Worm (Caenorhabditis elegans) whole organism, late embryonic: ENCODE data around the gene marc-5.

ENCODE experiments used
- C08G9.2 ChIP-seq: sonication (generic microtip); optimal IDR thresholded peaks from 2 replicates; lab custom pipeline; 2016; ENCODE audit warnings: mild to moderate bottlenecking, missing genetic modification characterization, moderate library complexity, missing compliant biosample characterization
- C38D4.7 ChIP-seq: fragments of 200-800 bp; sonication (Bioruptor generic); optimal IDR thresholded peaks from 2 replicates; lab custom pipeline; 2018; ENCODE audit warnings: mild to moderate bottlenecking, missing genetic modification characterization, moderate library complexity, missing compliant biosample characterization
- T23F11.4 ChIP-seq: fragments of 200-800 bp; sonication (Bioruptor generic); optimal IDR thresholded peaks from 2 replicates; lab custom pipeline; 2018; ENCODE audit warnings: mild to moderate bottlenecking, missing genetic modification characterization, missing compliant biosample characterization
- Y22D7AL.16 ChIP-seq: sonication (generic microtip); optimal IDR thresholded peaks from 2 replicates; lab custom pipeline; 2016; ENCODE audit warnings: missing genetic modification characterization, missing compliant biosample characterization
- ahr-1 ChIP-seq: sonication (generic microtip); optimal IDR thresholded peaks from 2 replicates; lab custom pipeline; 2016; ENCODE audit warnings: missing genetic modification characterization, missing compliant biosample characterization
- ama-1 ChIP-seq: fragments of 150-350 bp; optimal IDR thresholded peaks from 2 replicates; lab custom pipeline; 2014
- ceh-14 ChIP-seq: sonication (generic microtip); optimal IDR thresholded peaks from 2 replicates; lab custom pipeline; 2016; ENCODE audit warnings: missing genotype, missing genetic modification characterization, missing compliant biosample characterization
- ceh-18 ChIP-seq: sonication (generic microtip); optimal IDR thresholded peaks from 2 replicates; lab custom pipeline; 2016; ENCODE audit warnings: missing genetic modification characterization, missing compliant biosample characterization
- ceh-24 ChIP-seq: sonication (generic microtip); optimal IDR thresholded peaks from 2 replicates; lab custom pipeline; 2016; ENCODE audit warnings: mild to moderate bottlenecking, missing genetic modification characterization, missing compliant biosample characterization
- ceh-34 ChIP-seq: sonication (generic microtip); optimal IDR thresholded peaks from 2 replicates; lab custom pipeline; 2016; ENCODE audit warnings: mild to moderate bottlenecking, missing genetic modification characterization, missing compliant biosample characterization
- ceh-48 ChIP-seq: sonication (generic microtip); optimal IDR thresholded peaks from 2 replicates; lab custom pipeline; 2016; ENCODE audit warnings: missing genetic modification characterization, inconsistent platforms, missing compliant biosample characterization
- ceh-9 ChIP-seq: sonication (generic microtip); optimal IDR thresholded peaks from 2 replicates; lab custom pipeline; 2016; ENCODE audit warnings: mild to moderate bottlenecking, missing genetic modification characterization, inconsistent platforms, missing compliant biosample characterization
- elt-2 ChIP-seq: sonication (generic microtip); optimal IDR thresholded peaks from 2 replicates; lab custom pipeline; 2016; ENCODE audit warnings: missing genetic modification reagents, missing genetic modification characterization, missing compliant biosample characterization
- ets-4 ChIP-seq: sonication (generic microtip); optimal IDR thresholded peaks from 2 replicates; lab custom pipeline; 2016; ENCODE audit warnings: missing genetic modification characterization, missing compliant biosample characterization
- fkh-10 ChIP-seq: fragments of 150-350 bp; optimal IDR thresholded peaks from 2 replicates; lab custom pipeline; 2014; ENCODE audit warnings: missing biosample characterization, missing genetic modification reagents, missing genetic modification characterization
- hlh-13 ChIP-seq: fragments of 200-800 bp; sonication (Bioruptor generic); optimal IDR thresholded peaks from 2 replicates; lab custom pipeline; 2018; ENCODE audit warnings: mild to moderate bottlenecking, missing genetic modification characterization, missing compliant biosample characterization
- hlh-15 ChIP-seq: sonication (generic microtip); optimal IDR thresholded peaks from 2 replicates; lab custom pipeline; 2016; ENCODE audit warnings: missing genetic modification characterization, missing compliant biosample characterization
- hlh-30 ChIP-seq: sonication (generic microtip); optimal IDR thresholded peaks from 2 replicates; lab custom pipeline; 2017; ENCODE audit warnings: antibody characterized with exemption, missing genetic modification characterization, missing compliant biosample characterization; ENCODE audit not compliant: insufficient read depth
- hlh-8 ChIP-seq: sonication (generic microtip); optimal IDR thresholded peaks from 2 replicates; lab custom pipeline; 2016; ENCODE audit warnings: missing genotype, missing genetic modification characterization, missing compliant biosample characterization
- lim-6 ChIP-seq: sonication (generic microtip); optimal IDR thresholded peaks from 2 replicates; lab custom pipeline; 2016; ENCODE audit warnings: missing genetic modification characterization, missing compliant biosample characterization
- lin-11 ChIP-seq: fragments of 200-800 bp; sonication (Bioruptor generic); optimal IDR thresholded peaks from 2 replicates; lab custom pipeline; 2018; ENCODE audit warnings: mild to moderate bottlenecking, missing genetic modification characterization, missing compliant biosample characterization
- nfya-1 ChIP-seq: sonication (generic microtip); optimal IDR thresholded peaks from 2 replicates; lab custom pipeline; 2017; ENCODE audit warnings: missing genetic modification characterization, mild to moderate bottlenecking, missing compliant biosample characterization, antibody characterized with exemption, moderate library complexity
- nhr-11 ChIP-seq: fragments of 150-350 bp; optimal IDR thresholded peaks from 2 replicates; lab custom pipeline; 2014; ENCODE audit warnings: missing biosample characterization, missing genetic modification characterization
- nhr-232 ChIP-seq: sonication (generic microtip); optimal IDR thresholded peaks from 2 replicates; lab custom pipeline; 2016; ENCODE audit warnings: missing genetic modification characterization, missing compliant biosample characterization
- npax-4 ChIP-seq: sonication (generic microtip); optimal IDR thresholded peaks from 2 replicates; lab custom pipeline; 2016; ENCODE audit warnings: missing genetic modification characterization, missing compliant biosample characterization
- odd-2 ChIP-seq: sonication (generic microtip); optimal IDR thresholded peaks from 2 replicates; lab custom pipeline; 2017; ENCODE audit warnings: antibody characterized with exemption, mild to moderate bottlenecking, missing genetic modification characterization, missing compliant biosample characterization
- pag-3 ChIP-seq: sonication (generic microtip); optimal IDR thresholded peaks from 2 replicates; lab custom pipeline; 2016; ENCODE audit warnings: missing compliant biosample characterization, missing genetic modification characterization, borderline replicate concordance
- pha-2 ChIP-seq: sonication (generic microtip); optimal IDR thresholded peaks from 2 replicates; lab custom pipeline; 2017; ENCODE audit warnings: mild to moderate bottlenecking, missing genetic modification characterization, missing compliant biosample characterization
- pros-1 ChIP-seq: fragments of 150-350 bp; optimal IDR thresholded peaks from 2 replicates; lab custom pipeline; 2014; ENCODE audit warnings: missing biosample characterization, missing genetic modification reagents, missing genetic modification characterization
- ref-2 ChIP-seq: sonication (generic microtip); optimal IDR thresholded peaks from 2 replicates; lab custom pipeline; 2016; ENCODE audit warnings: missing genetic modification characterization, missing compliant biosample characterization
- syd-9 ChIP-seq: sonication (generic microtip); optimal IDR thresholded peaks from 2 replicates; lab custom pipeline; 2016; ENCODE audit warnings: mild to moderate bottlenecking, missing genetic modification characterization, moderate library complexity, missing compliant biosample characterization
- tbx-7 ChIP-seq: sonication (generic microtip); optimal IDR thresholded peaks from 2 replicates; lab custom pipeline; 2016; ENCODE audit warnings: missing genotype, missing genetic modification characterization, missing compliant biosample characterization
- unc-3 ChIP-seq, 2 experiments: fragments of 200-800 bp in 1 of 2; sonication (Bioruptor generic) in 1 of 2; sonication (generic microtip) in 1 of 2; conservative IDR thresholded peaks in 1 of 2; optimal IDR thresholded peaks in 1 of 2; 2 replicates each; pipeline versions ENCODE4 v1.3.6 to Lab custom; 2016 to 2022; ENCODE audit warnings: missing compliant biosample characterization in 2 of 2, missing genetic modification characterization in 2 of 2, missing genetic modification reagents in 1 of 2
- unc-42 ChIP-seq: sonication (generic microtip); optimal IDR thresholded peaks from 2 replicates; lab custom pipeline; 2016; ENCODE audit warnings: missing genotype, missing genetic modification characterization, missing compliant biosample characterization
- unc-55 ChIP-seq: sonication (generic microtip); optimal IDR thresholded peaks from 2 replicates; lab custom pipeline; 2017; ENCODE audit warnings: missing biosample characterization, missing genetic modification reagents, missing genetic modification characterization
- ztf-16 ChIP-seq: sonication (generic microtip); optimal IDR thresholded peaks from 2 replicates; lab custom pipeline; 2017; ENCODE audit warnings: missing genetic modification characterization, missing compliant biosample characterization

The marc-5 gene

DNA sequence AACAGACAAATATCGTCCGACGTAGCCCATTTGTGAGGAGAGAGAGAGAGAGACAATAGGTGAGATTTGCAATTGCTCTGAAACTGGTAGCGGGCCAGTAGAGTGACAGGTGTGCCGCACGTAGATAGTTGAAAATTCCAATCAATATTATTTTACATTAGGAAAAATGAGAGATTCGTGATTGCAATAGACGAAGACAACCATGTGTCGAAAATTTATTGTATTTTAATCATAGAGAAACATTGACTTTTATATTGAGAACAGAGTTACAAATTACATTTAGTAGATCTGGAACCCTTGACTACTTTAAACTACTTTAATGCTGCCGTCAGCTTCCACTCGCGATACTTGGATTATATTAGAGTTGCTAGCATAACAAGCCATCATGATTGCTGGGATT is 33.1 kb upstream of the marc-5 start, which contains the start of gene Y57A10C.1:
TSS of gene Y57A10C.1 (minus strand) at position 101 of the 400 bp plus-strand sequence.
- no peak for TF ChIP-seq hlh-30 (tag; lab: Kevin White, UChicago)
- TF ChIP-seq npax-4 (tag; lab: Kevin White, UChicago): no peak
- TF ChIP-seq C38D4.7 (GFP tag; lab: Kevin White, UChicago): no peak
- TF ChIP-seq pros-1 (tag; lab: Kevin White, UChicago): no peak
- TF ChIP-seq ama-1 (lab: Kevin White, UChicago): no peak
- TF ChIP-seq T23F11.4 (GFP tag; lab: Kevin White, UChicago): no peak
- no peak for TF ChIP-seq nhr-11 (tag; lab: Kevin White, UChicago)
- TF ChIP-seq unc-55: no peak
- TF ChIP-seq fkh-10 (GFP tag; lab: Kevin White, UChicago): no peak
- TF ChIP-seq ceh-48 (tag; lab: Kevin White, UChicago): no peak
- no peak for TF ChIP-seq Y22D7AL.16
- TF ChIP-seq odd-2 (tag; lab: Kevin White, UChicago): no peak
- TF ChIP-seq nfya-1 (tag; lab: Kevin White, UChicago): no peak

DNA sequence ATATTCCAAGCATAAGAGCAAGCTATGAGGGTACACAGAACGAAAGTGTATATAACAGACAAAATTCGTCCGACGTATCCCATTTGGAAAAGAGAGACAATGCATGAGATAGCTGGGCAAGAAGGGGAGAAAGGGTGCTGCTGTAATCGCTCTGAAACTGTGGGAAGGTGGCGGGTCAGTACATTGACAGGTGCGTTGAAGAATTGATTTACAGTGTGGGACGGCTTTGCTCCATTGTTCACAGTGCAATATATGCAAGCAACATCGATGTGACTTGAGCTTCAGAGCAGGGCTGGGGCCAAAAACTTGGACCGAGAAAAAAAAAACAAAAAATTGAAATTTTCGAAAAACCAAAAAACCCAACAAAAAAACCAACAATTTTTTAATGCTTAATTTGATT is 30.8 kb upstream of the marc-5 start, which contains the start of gene F57G9.3:
TSS of gene F57G9.3 (minus strand) at position 101 of the 400 bp plus-strand sequence.
- no peak for TF ChIP-seq hlh-30 (tag; lab: Kevin White, UChicago)
- TF ChIP-seq ref-2 (tag; lab: Kevin White, UChicago): no peak
- TF ChIP-seq hlh-13: no peak
- TF ChIP-seq syd-9 (tag; lab: Kevin White, UChicago): no peak
- no peak for TF ChIP-seq lim-6 (tag; lab: Kevin White, UChicago)
- TF ChIP-seq ahr-1: no peak
- no peak for TF ChIP-seq ceh-34 (tag; lab: Kevin White, UChicago)
- TF ChIP-seq nhr-232 (tag; lab: Kevin White, UChicago): no peak
- no peak for TF ChIP-seq ets-4 (tag; lab: Kevin White, UChicago)
- TF ChIP-seq unc-3 (GFP tag; conservative IDR thresholded peaks at IDR 0.05; lab: Robert Waterston, UW): no peak
- no peak for TF ChIP-seq unc-3 (tag; optimal IDR thresholded peaks at IDR 0.05; lab: Kevin White, UChicago)

DNA sequence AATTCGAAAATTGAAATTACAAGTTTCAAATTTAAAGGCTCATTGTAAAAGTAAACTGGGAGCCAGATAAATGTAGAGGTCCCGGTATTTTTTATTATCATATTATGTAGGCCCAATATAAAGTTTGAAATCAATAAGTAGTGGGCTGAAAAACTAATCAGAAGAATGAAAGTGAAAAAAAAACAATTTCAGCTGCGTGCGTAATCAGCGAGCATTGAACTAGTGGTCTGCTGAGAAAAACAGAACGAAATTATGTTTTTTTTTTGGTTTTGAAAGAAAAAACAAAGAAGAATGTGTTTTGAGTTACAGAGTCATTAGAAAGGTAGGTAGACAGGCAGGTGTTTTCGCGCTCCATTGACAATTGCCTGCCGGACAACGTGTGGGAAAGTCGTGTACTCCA is 29.4 kb upstream of the marc-5 start, which contains the start of gene sre-31:
TSS of gene sre-31 (minus strand) at position 101 of the 400 bp plus-strand sequence.
- TF ChIP-seq ceh-18 (tag; lab: Kevin White, UChicago): no peak
- TF ChIP-seq Y22D7AL.16: no peak
- TF ChIP-seq hlh-8 (tag; lab: Kevin White, UChicago): no peak
- TF ChIP-seq ztf-16 (tag; lab: Kevin White, UChicago): no peak
- TF ChIP-seq ceh-24 (tag; lab: Kevin White, UChicago): no peak
- no peak for TF ChIP-seq pag-3
- TF ChIP-seq hlh-30 (tag; lab: Kevin White, UChicago): no peak

DNA sequence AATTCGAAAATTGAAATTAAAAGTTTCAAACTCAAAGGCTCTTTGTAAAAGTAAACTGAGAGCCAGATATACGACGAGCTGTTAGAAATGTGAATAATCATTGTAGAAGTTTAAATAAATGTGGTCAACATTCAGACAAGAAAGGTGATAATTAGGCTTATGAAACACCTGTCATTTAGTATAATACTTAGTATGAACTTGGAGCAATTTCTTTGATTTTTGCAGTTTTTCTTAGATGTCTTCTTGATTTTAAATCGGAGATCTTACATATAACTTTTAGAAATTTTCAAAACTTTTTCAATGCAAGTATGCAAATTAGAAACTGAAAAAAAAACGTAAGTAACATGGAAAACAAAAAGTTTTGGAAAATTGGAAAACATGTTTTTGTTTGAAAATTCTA is 27.1 kb upstream of the marc-5 start, which contains the start of gene sre-30:
TSS of gene sre-30 (minus strand) at position 101 of the 400 bp plus-strand sequence.
- TF ChIP-seq C08G9.2: no peak

DNA sequence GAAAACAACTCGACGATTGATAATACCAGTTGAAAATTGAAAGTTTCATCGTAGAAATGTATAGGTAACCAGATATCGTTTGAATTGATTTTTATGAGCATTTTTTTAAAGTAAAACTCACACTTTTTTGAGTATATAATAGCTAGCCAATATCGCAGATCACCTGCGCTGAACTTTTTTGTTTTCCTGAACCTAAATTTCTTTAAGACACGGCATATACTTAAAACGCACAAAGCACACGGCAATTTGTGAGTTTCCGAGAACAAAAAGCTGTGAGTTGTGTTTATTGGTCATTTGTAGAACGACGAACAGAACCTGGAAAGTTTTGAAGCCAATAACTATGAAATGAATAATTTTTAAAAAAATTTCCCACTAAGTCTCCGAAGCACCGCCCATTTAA is 22.5 kb upstream of the marc-5 start, which contains the start of gene sre-29:
TSS of gene sre-29 (minus strand) at position 101 of the 400 bp plus-strand sequence.
- TF ChIP-seq pha-2 (tag; lab: Kevin White, UChicago) (no peak), nhr-232 (tag; lab: Kevin White, UChicago) (no peak), hlh-30 (tag; lab: Kevin White, UChicago) (no peak), tbx-7 (no peak)
- TF ChIP-seq, all 69 proteins: peak for 0

DNA sequence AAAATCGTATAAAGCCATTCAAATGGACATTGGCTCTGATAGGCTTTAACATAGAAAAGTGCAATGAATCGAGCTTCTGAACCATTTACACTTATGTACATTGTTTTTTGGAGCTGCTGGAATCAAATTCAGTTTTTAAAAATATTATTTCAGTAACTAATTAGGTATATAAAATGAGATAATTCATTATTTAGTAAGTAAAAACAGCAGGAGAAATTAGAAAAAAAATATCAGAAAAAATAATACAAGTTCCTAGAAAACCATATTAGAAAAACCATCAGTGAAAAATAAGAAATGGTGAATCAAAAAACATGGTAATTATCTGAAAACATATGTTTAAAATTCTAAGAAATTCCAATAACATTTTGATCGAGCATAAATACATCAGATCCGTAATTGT is 18.3 kb upstream of the marc-5 start, which contains the start of gene F57G9.7:
TSS of gene F57G9.7 (minus strand) at position 101 of the 400 bp plus-strand sequence.
- TF ChIP-seq T23F11.4 (GFP tag; lab: Kevin White, UChicago) (no peak), unc-3 (GFP tag; conservative IDR thresholded peaks at IDR 0.05; lab: Robert Waterston, UW) (no peak), unc-3 (tag; optimal IDR thresholded peaks at IDR 0.05; lab: Kevin White, UChicago) (no peak), ref-2 (tag; lab: Kevin White, UChicago) (no peak), ceh-14 (no peak), pha-2 (tag; lab: Kevin White, UChicago) (no peak), ceh-9 (tag; lab: Kevin White, UChicago) (no peak), tbx-7 (no peak), unc-55 (no peak), hlh-15 (tag; lab: Kevin White, UChicago) (no peak), unc-42 (tag; lab: Kevin White, UChicago) (no peak), lin-11 (tag; lab: Kevin White, UChicago) (no peak), ceh-34 (tag; lab: Kevin White, UChicago) (no peak), pros-1 (tag; lab: Kevin White, UChicago) (no peak), syd-9 (tag; lab: Kevin White, UChicago) (no peak), elt-2 (tag; lab: Kevin White, UChicago) (no peak), pag-3 (no peak)
